Fruit fly (Drosophila melanogaster) whole organism, wandering third instar larva: Measurements from ENCODE around the gene CG6931.

Experiments
- CG9705 ChIP-seq: fragments of 200-800 bp; sonication (Bioruptor generic); optimal IDR thresholded peaks from 2 replicates; lab custom pipeline; 2018; ENCODE audit warnings: missing biosample characterization, mild to moderate bottlenecking, missing genetic modification characterization
- Hnf4 ChIP-seq: fragments of 200-800 bp; sonication (Bioruptor generic); optimal IDR thresholded peaks from 2 replicates; lab custom pipeline; 2016; ENCODE audit warnings: missing biosample characterization, mild to moderate bottlenecking, missing genetic modification characterization
- Hr78 ChIP-seq: fragments of >200 bp; optimal IDR thresholded peaks from 2 replicates; lab custom pipeline; 2017; ENCODE audit warnings: missing biosample characterization, missing genetic modification characterization
- Mio ChIP-seq: sonication (Bioruptor generic); optimal IDR thresholded peaks from 2 replicates; lab custom pipeline; 2016; ENCODE audit warnings: missing biosample characterization, missing genetic modification characterization
- OdsH ChIP-seq: fragments of 200-800 bp; sonication (Bioruptor generic); optimal IDR thresholded peaks from 2 replicates; lab custom pipeline; 2016; ENCODE audit warnings: missing biosample characterization, mild to moderate bottlenecking, missing genetic modification characterization
- Rel ChIP-seq, 2 experiments: fragments of 200-800 bp; sonication (Bioruptor generic) in 1 of 2; optimal IDR thresholded peaks; 2 replicates in 1 of 2; 3 replicates in 1 of 2; lab custom pipeline; 2016 to 2019; ENCODE audit warnings: mild to moderate bottlenecking in 2 of 2, missing biosample characterization in 2 of 2, missing genetic modification characterization in 2 of 2, moderate library complexity in 1 of 2
- Sp1 ChIP-seq: fragments of 200-800 bp; sonication (Bioruptor generic); optimal IDR thresholded peaks from 3 replicates; lab custom pipeline; 2019; ENCODE audit warnings: missing biosample characterization, mild to moderate bottlenecking, missing genetic modification characterization, moderate library complexity
- br ChIP-seq: fragments of 200-800 bp; sonication (Bioruptor generic); optimal IDR thresholded peaks from 2 replicates; lab custom pipeline; 2016; ENCODE audit warnings: missing biosample characterization, missing genetic modification characterization
- dl ChIP-seq, 2 experiments: fragments of 175-275, 200-275 bp in 1 of 2; fragments of 200-275 bp in 1 of 2; sonication (Bioruptor generic); optimal IDR thresholded peaks; lab custom pipeline; 2018; ENCODE audit warnings: mild to moderate bottlenecking in 2 of 2, missing biosample characterization in 2 of 2, missing genetic modification characterization in 2 of 2, moderate library complexity in 2 of 2; ENCODE audit not compliant: partially characterized antibody in 2 of 2, insufficient read depth in 1 of 2
- dmrt93B ChIP-seq: fragments of 200-800 bp; sonication (Bioruptor generic); optimal IDR thresholded peaks from 2 replicates; lab custom pipeline; 2018; ENCODE audit warnings: missing biosample characterization, mild to moderate bottlenecking, missing genetic modification characterization
- h ChIP-seq: fragments of 200-800 bp; sonication (Bioruptor generic); optimal IDR thresholded peaks from 3 replicates; lab custom pipeline; 2016; ENCODE audit warnings: missing biosample characterization, mild to moderate bottlenecking, missing genetic modification characterization
- jim ChIP-seq: fragments of 175-275, 200-325 bp; sonication (Bioruptor generic); optimal IDR thresholded peaks from 2 replicates; lab custom pipeline; 2016; ENCODE audit warnings: missing biosample characterization, mild to moderate bottlenecking, missing genetic modification characterization
- pan ChIP-seq: fragments of >200 bp; optimal IDR thresholded peaks from 2 replicates; lab custom pipeline; 2017
- usp ChIP-seq: fragments of >200 bp; optimal IDR thresholded peaks from 2 replicates; lab custom pipeline; 2017; ENCODE audit warnings: missing biosample characterization, missing genetic modification characterization

dm6 chr3L:12004136-12004535 is 13.6 kb downstream of the CG6931 start:
- no peak for TF ChIP-seq Hr78 (GFP tag; lab: Kevin White, UChicago)
- no peak for TF ChIP-seq jim
- TF ChIP-seq dl (GFP tag; optimal IDR thresholded peaks at IDR 0.05; lab: Kevin White, UChicago; ENCODE audit: insufficient read depth in 1 of 2, partially characterized antibody in 2 of 2), result no peak
- TF ChIP-seq usp (GFP tag; lab: Kevin White, UChicago), result no peak
- TF ChIP-seq Mio (GFP tag; lab: Kevin White, UChicago), result no peak
- TF ChIP-seq Rel (GFP tag; optimal IDR thresholded peaks at IDR 0.05; lab: Kevin White, UChicago), result no peak
- TF ChIP-seq Rel (tag; optimal IDR thresholded peaks at IDR 0.05; lab: Kevin White, UChicago), result no peak
- no peak for TF ChIP-seq OdsH (GFP tag; lab: Kevin White, UChicago)
- no peak for TF ChIP-seq pan (lab: Kevin White, UChicago)
- TF ChIP-seq dmrt93B (GFP tag; lab: Kevin White, UChicago), result no peak
- TF ChIP-seq CG9705 (GFP tag; lab: Kevin White, UChicago), result no peak
- no peak for TF ChIP-seq Sp1 (GFP tag; lab: Kevin White, UChicago)
- TF ChIP-seq Hnf4, result no peak
- TF ChIP-seq h, result no peak
- no peak for TF ChIP-seq br
